Worm (Caenorhabditis elegans): Measurements from ENCODE around the gene faxc-1.

ce11 chrII:12256528-12256927 is 7.5 kb upstream of the faxc-1 start, which contains the start of gene parn-2:
- TF ChIP-seq ces-1 (GFP tag; optimal IDR thresholded peaks at IDR 0.05) (no peak), egl-27 (tag; optimal IDR thresholded peaks at IDR 0.05) (no peak), efl-3 (GFP tag; optimal IDR thresholded peaks at IDR 0.05) (no peak), egl-13 (tag; optimal IDR thresholded peaks at IDR 0.05) (no peak), mdl-1 (tag; optimal IDR thresholded peaks at IDR 0.05) (no peak), lin-39 (tag; optimal IDR thresholded peaks at IDR 0.05) (no peak), lsy-2 (tag; optimal IDR thresholded peaks at IDR 0.05) (no peak), ceh-82 (tag; optimal IDR thresholded peaks at IDR 0.05) (no peak), irx-1 (tag; optimal IDR thresholded peaks at IDR 0.05) (no peak), nhr-28 (tag; optimal IDR thresholded peaks at IDR 0.05) (no peak), tlp-1 (tag; optimal IDR thresholded peaks at IDR 0.05) (no peak), F16B12.6 (tag; optimal IDR thresholded peaks at IDR 0.05) (no peak), ztf-11 (tag; optimal IDR thresholded peaks at IDR 0.05) (no peak), snpc-4 (tag; optimal IDR thresholded peaks at IDR 0.05) (no peak)

All from whole organism, L1 larva.